Fruit fly (Drosophila melanogaster): Measurements from ENCODE around the gene CG32318.

dm6 chr3L:1251712-1252111, 5.0 kb upstream of the CG32318 start, which contains the start of the genes CG9130 and CG9133:
- TF ChIP-seq ttk (optimal IDR thresholded peaks at IDR 0.05) (no peak), insv (optimal IDR thresholded peaks at IDR 0.05) (no peak), h (optimal IDR thresholded peaks at IDR 0.05) (no peak), Sin3A (optimal IDR thresholded peaks at IDR 0.05) (no peak), psq (optimal IDR thresholded peaks at IDR 0.05) (no peak)
